Fruit fly (Drosophila melanogaster) whole organism, embryonic: ENCODE results near the gene CG15728.

Experiments used
- Adf1 ChIP-seq: fragments of 200-800 bp; sonication (Bioruptor generic); IDR thresholded peaks from 2 replicates; pipeline ENCODE4 v1.3.6; 2022; ENCODE audit warnings: missing biosample characterization, missing genetic modification characterization
- Atf-2 ChIP-seq: fragments of 200-800 bp; sonication (Bioruptor generic); optimal IDR thresholded peaks from 2 replicates; lab custom pipeline; 2016; ENCODE audit warnings: missing biosample characterization, missing genetic modification characterization
- Atf6 ChIP-seq: fragments of 200-800 bp; sonication (Bioruptor generic); IDR thresholded peaks from 2 replicates; pipeline ENCODE4 v1.3.6; 2022; ENCODE audit warnings: missing biosample characterization, missing genetic modification characterization
- Bdp1 ChIP-seq: fragments of 200-800 bp; sonication (Bioruptor generic); optimal IDR thresholded peaks from 3 replicates; lab custom pipeline; 2016; ENCODE audit warnings: missing biosample characterization, missing genetic modification characterization
- CG10209 ChIP-seq: fragments of 200-800 bp; sonication (Bioruptor generic); optimal IDR thresholded peaks from 3 replicates; lab custom pipeline; 2017; ENCODE audit warnings: missing biosample characterization, mild to moderate bottlenecking, missing genetic modification characterization, missing genetic modification reagents
- CG10267 ChIP-seq: fragments of 200-800 bp; sonication (Bioruptor generic); optimal IDR thresholded peaks from 2 replicates; lab custom pipeline; 2018; ENCODE audit warnings: missing biosample characterization, mild to moderate bottlenecking, missing genetic modification characterization, moderate library complexity
- CG10543 ChIP-seq: fragments of 200-800 bp; sonication (Bioruptor generic); optimal IDR thresholded peaks from 3 replicates; lab custom pipeline; 2017; ENCODE audit warnings: missing biosample characterization, mild to moderate bottlenecking, missing genetic modification characterization, moderate library complexity
- CG11398 ChIP-seq: fragments of 200-800 bp; sonication (Bioruptor generic); optimal IDR thresholded peaks from 2 replicates; lab custom pipeline; 2016; ENCODE audit warnings: missing biosample characterization, missing genetic modification characterization
- CG12769 ChIP-seq: fragments of 200-800 bp; sonication (Bioruptor generic); optimal IDR thresholded peaks from 2 replicates; lab custom pipeline; 2019; ENCODE audit warnings: missing biosample characterization, mild to moderate bottlenecking, missing genetic modification characterization, moderate library complexity
- CG1603 ChIP-seq: fragments of 200-800 bp; sonication (Bioruptor generic); optimal IDR thresholded peaks from 2 replicates; lab custom pipeline; 2019; ENCODE audit warnings: missing biosample characterization, mild to moderate bottlenecking, missing genetic modification characterization, moderate library complexity
- CG2116 ChIP-seq: fragments of 200-800 bp; sonication (Bioruptor generic); optimal IDR thresholded peaks from 3 replicates; lab custom pipeline; 2018; ENCODE audit warnings: missing biosample characterization, mild to moderate bottlenecking, missing genetic modification characterization
- CG2120 ChIP-seq: fragments of 200-800 bp; sonication (Bioruptor generic); optimal IDR thresholded peaks from 3 replicates; lab custom pipeline; 2016; ENCODE audit warnings: missing biosample characterization, missing genetic modification characterization
- CG2199 ChIP-seq: fragments of 200-800 bp; sonication (Bioruptor generic); IDR thresholded peaks from 3 replicates; pipeline ENCODE4 v1.3.6; 2022; ENCODE audit warnings: missing biosample characterization, missing genetic modification characterization
- CG3163 ChIP-seq: fragments of 200-800 bp; sonication (Bioruptor generic); optimal IDR thresholded peaks from 3 replicates; lab custom pipeline; 2016; ENCODE audit warnings: missing biosample characterization, missing genetic modification characterization
- CG34376 ChIP-seq: fragments of 200-800 bp; sonication (Bioruptor generic); optimal IDR thresholded peaks from 2 replicates; lab custom pipeline; 2018; ENCODE audit warnings: missing biosample characterization, mild to moderate bottlenecking, missing genetic modification characterization
- CG4328 ChIP-seq: fragments of 200-800 bp; sonication (Bioruptor generic); optimal IDR thresholded peaks from 3 replicates; lab custom pipeline; 2017; ENCODE audit warnings: missing biosample characterization, missing genetic modification reagents, missing genetic modification characterization
- CG4360 ChIP-seq: fragments of 200-800 bp; sonication (Bioruptor generic); IDR thresholded peaks from 2 replicates; pipeline ENCODE4 v1.3.6; 2022; ENCODE audit warnings: missing biosample characterization, missing genetic modification characterization
- CG6175 ChIP-seq: fragments of 200-800 bp; sonication (Bioruptor generic); IDR thresholded peaks from 3 replicates; pipeline ENCODE4 v1.3.6; 2022; ENCODE audit warnings: missing biosample characterization, missing genetic modification characterization
- CG7745 ChIP-seq: fragments of 200-800 bp; sonication (Bioruptor generic); optimal IDR thresholded peaks from 2 replicates; lab custom pipeline; 2018; ENCODE audit warnings: missing biosample characterization, mild to moderate bottlenecking, missing genetic modification characterization, moderate library complexity
- CG9727 ChIP-seq: fragments of 200-800 bp; sonication (Bioruptor generic); optimal IDR thresholded peaks from 3 replicates; lab custom pipeline; 2017; ENCODE audit warnings: missing biosample characterization, mild to moderate bottlenecking, missing genetic modification characterization
- Dbx ChIP-seq: fragments of 200-800 bp; sonication (Bioruptor generic); IDR thresholded peaks from 3 replicates; pipeline ENCODE4 v1.3.6; 2022; ENCODE audit warnings: missing biosample characterization, missing genetic modification characterization
- HmgZ ChIP-seq: fragments of 200-800 bp; sonication (Bioruptor generic); optimal IDR thresholded peaks from 2 replicates; lab custom pipeline; 2018; ENCODE audit warnings: missing biosample characterization, mild to moderate bottlenecking, missing genetic modification characterization
- Hmr ChIP-seq: fragments of 200-800 bp; sonication (Bioruptor generic); optimal IDR thresholded peaks from 3 replicates; lab custom pipeline; 2017; ENCODE audit warnings: mild to moderate bottlenecking, missing biosample characterization, missing genetic modification reagents, missing genetic modification characterization
- Side ChIP-seq: fragments of 200-800 bp; sonication (Bioruptor generic); optimal IDR thresholded peaks from 2 replicates; lab custom pipeline; 2016; ENCODE audit warnings: missing biosample characterization, missing genetic modification characterization
- Trl ChIP-seq, 3 experiments: fragments of >200 bp in 2 of 3; fragments of 200-800 bp in 1 of 3; sonication (Bioruptor generic) in 1 of 3; optimal IDR thresholded peaks; 2 replicates in 1 of 3; 3 replicates in 2 of 3; lab custom pipeline; 2016 to 2017; ENCODE audit warnings: missing biosample characterization in 1 of 3, missing genetic modification characterization in 1 of 3
- ac ChIP-seq: fragments of 200-800 bp; sonication (Bioruptor generic); optimal IDR thresholded peaks from 3 replicates; lab custom pipeline; 2017; ENCODE audit warnings: missing biosample characterization, mild to moderate bottlenecking, missing genetic modification characterization
- chinmo ChIP-seq: fragments of 200-800 bp; sonication (Bioruptor generic); IDR thresholded peaks from 4 replicates; pipeline ENCODE4 v1.3.6; 2022; ENCODE audit warnings: missing biosample characterization, missing genetic modification characterization; ENCODE audit not compliant: partially characterized antibody
- crol ChIP-seq: fragments of 200-800 bp; sonication (Bioruptor generic); IDR thresholded peaks from 2 replicates; pipeline ENCODE4 v1.3.6; 2022; ENCODE audit warnings: missing biosample characterization, missing genetic modification characterization
- cwo ChIP-seq: fragments of 200-800 bp; sonication (Bioruptor generic); optimal IDR thresholded peaks from 3 replicates; lab custom pipeline; 2017; ENCODE audit warnings: missing biosample characterization, missing genetic modification characterization, mild to moderate bottlenecking, moderate library complexity, missing genetic modification reagents
- dmrt11E ChIP-seq: fragments of 200-800 bp; sonication (Bioruptor generic); optimal IDR thresholded peaks from 3 replicates; lab custom pipeline; 2018; ENCODE audit warnings: missing biosample characterization, mild to moderate bottlenecking, missing genetic modification characterization, moderate library complexity
- dysf ChIP-seq: fragments of 200-800 bp; sonication (Bioruptor generic); IDR thresholded peaks from 3 replicates; pipeline ENCODE4 v1.3.6; 2022; ENCODE audit warnings: missing biosample characterization, missing genetic modification characterization
- eve ChIP-seq, 2 experiments: fragments of >200 bp; optimal IDR thresholded peaks; 2 replicates each; lab custom pipeline; 2017; ENCODE audit warnings: missing biosample characterization in 2 of 2, missing genetic modification characterization in 2 of 2
- gcm ChIP-seq: fragments of 200-800 bp; sonication (Bioruptor generic); optimal IDR thresholded peaks from 2 replicates; lab custom pipeline; 2019; ENCODE audit warnings: missing biosample characterization, mild to moderate bottlenecking, missing genetic modification characterization, moderate library complexity
- gem ChIP-seq: fragments of 200-800 bp; sonication (Bioruptor generic); optimal IDR thresholded peaks from 2 replicates; lab custom pipeline; 2019; ENCODE audit warnings: missing biosample characterization, mild to moderate bottlenecking, missing genetic modification characterization, moderate library complexity
- insv ChIP-seq, 2 experiments: fragments of 200-800 bp; sonication (Bioruptor generic); optimal IDR thresholded peaks; 3 replicates each; lab custom pipeline; 2016 to 2018; ENCODE audit warnings: missing biosample characterization in 2 of 2, missing genetic modification characterization in 2 of 2
- kni ChIP-seq: fragments of 200-800 bp; sonication (Bioruptor generic); optimal IDR thresholded peaks from 3 replicates; lab custom pipeline; 2017; ENCODE audit warnings: mild to moderate bottlenecking, missing biosample characterization, missing genetic modification reagents, missing genetic modification characterization
- mam ChIP-seq: fragments of 200-800 bp; sonication (Bioruptor generic); optimal IDR thresholded peaks from 3 replicates; lab custom pipeline; 2016; ENCODE audit warnings: missing biosample characterization, missing genetic modification characterization
- mirr ChIP-seq: fragments of 200-800 bp; sonication (Bioruptor generic); optimal IDR thresholded peaks from 3 replicates; lab custom pipeline; 2018; ENCODE audit warnings: missing biosample characterization, mild to moderate bottlenecking, missing genetic modification characterization
- pfk ChIP-seq: fragments of 200-800 bp; sonication (Bioruptor generic); optimal IDR thresholded peaks from 2 replicates; lab custom pipeline; 2018; ENCODE audit warnings: missing biosample characterization, mild to moderate bottlenecking, missing genetic modification characterization, moderate library complexity
- pros ChIP-seq: fragments of 200-800 bp; sonication (Bioruptor generic); optimal IDR thresholded peaks from 3 replicates; lab custom pipeline; 2019; ENCODE audit warnings: missing biosample characterization, mild to moderate bottlenecking, missing genetic modification characterization, moderate library complexity
- sima ChIP-seq: fragments of 200-800 bp; sonication (Bioruptor generic); optimal IDR thresholded peaks from 2 replicates; lab custom pipeline; 2016; ENCODE audit warnings: missing biosample characterization, missing genetic modification characterization
- stwl ChIP-seq: fragments of 200-800 bp; sonication (Bioruptor generic); optimal IDR thresholded peaks from 3 replicates; lab custom pipeline; 2018; ENCODE audit warnings: missing biosample characterization, mild to moderate bottlenecking, missing genetic modification characterization, moderate library complexity
- sug ChIP-seq: fragments of 200-800 bp; optimal IDR thresholded peaks from 2 replicates; lab custom pipeline; 2019; ENCODE audit warnings: missing biosample characterization, mild to moderate bottlenecking, missing genetic modification characterization, moderate library complexity
- twi ChIP-seq: fragments of 200-800 bp; optimal IDR thresholded peaks from 2 replicates; lab custom pipeline; 2019; ENCODE audit warnings: missing biosample characterization, mild to moderate bottlenecking, missing genetic modification characterization, moderate library complexity
- zf30C ChIP-seq: fragments of 200-800 bp; sonication (Bioruptor generic); optimal IDR thresholded peaks from 3 replicates; lab custom pipeline; 2018; ENCODE audit warnings: missing biosample characterization, mild to moderate bottlenecking, missing genetic modification characterization

The CG15728 gene

dm6 chrX:12660030-12660630, 36.0 kb downstream of the CG15728 start (continued):
- peak; percentile 34 for TF ChIP-seq sug (tag; lab: Kevin White, UChicago)
- 0 out of 3 replicates have a peak, but pooled peaks have one; percentile 39 for TF ChIP-seq CG2199
- peak in 1 of 2 experiments; percentile 33 for TF ChIP-seq insv (GFP tag; optimal IDR thresholded peaks at IDR 0.05; lab: Kevin White, UChicago)
- peak; percentile 8 for TF ChIP-seq zf30C (GFP tag; lab: Kevin White, UChicago)
- no peak for TF ChIP-seq CG6175 (GFP tag; lab: Robert Waterston, UW)
- peak; percentile 28 for TF ChIP-seq kni (GFP tag; lab: Kevin White, UChicago)
- peak; percentile 69 for TF ChIP-seq twi (tag; lab: Kevin White, UChicago)
- peak in 1 of 2 experiments; percentile 10 for TF ChIP-seq eve (GFP tag; optimal IDR thresholded peaks at IDR 0.05; lab: Kevin White, UChicago)
- peak; percentile 59 for TF ChIP-seq ac (GFP tag; lab: Kevin White, UChicago)
- TF ChIP-seq cwo (GFP tag; lab: Kevin White, UChicago): peak; percentile 59
- no peak for TF ChIP-seq sima (GFP tag; lab: Kevin White, UChicago)
- TF ChIP-seq Dbx (GFP tag; lab: Robert Waterston, UW): no peak
- TF ChIP-seq Side (GFP tag; lab: Kevin White, UChicago): peak; percentile 11
- peak; percentile 17 for TF ChIP-seq gem (tag; lab: Kevin White, UChicago)
- peak; percentile 22 for TF ChIP-seq mirr (GFP tag; lab: Kevin White, UChicago)
- TF ChIP-seq CG10209 (GFP tag; lab: Kevin White, UChicago): peak; percentile 0
- peak; percentile 80 for TF ChIP-seq crol
- 0 out of 4 replicates have a peak, but pooled peaks have one; percentile 34 for TF ChIP-seq chinmo (GFP tag; lab: Robert Waterston, UW)
- TF ChIP-seq dysf (GFP tag; lab: Robert Waterston, UW): no peak
- TF ChIP-seq Bdp1: no peak
- TF ChIP-seq CG4360 (GFP tag; lab: Robert Waterston, UW): 0 out of 2 replicates have a peak, but pooled peaks have one; percentile 9
- TF ChIP-seq CG9727: peak; percentile 12
- no peak for TF ChIP-seq CG34376 (GFP tag; lab: Kevin White, UChicago)
- peak; percentile 4 for TF ChIP-seq CG1603 (tag; lab: Kevin White, UChicago)
- TF ChIP-seq HmgZ (tag; lab: Kevin White, UChicago): peak; percentile 30
- TF ChIP-seq gcm (GFP tag; lab: Kevin White, UChicago): peak; percentile 8
- no peak for TF ChIP-seq CG2120 (GFP tag; lab: Kevin White, UChicago)
- TF ChIP-seq CG11398 (GFP tag; lab: Kevin White, UChicago): peak; percentile 16
- TF ChIP-seq stwl (tag; lab: Kevin White, UChicago): no peak
- peak; percentile 34 for TF ChIP-seq pfk (GFP tag; lab: Kevin White, UChicago)
- TF ChIP-seq Trl (optimal IDR thresholded peaks at IDR 0.05; lab: Kevin White, UChicago): peak; percentile 72 to 74
- TF ChIP-seq Trl (GFP tag; optimal IDR thresholded peaks at IDR 0.05; lab: Kevin White, UChicago): no peak
- no peak for TF ChIP-seq CG2116
- peak; percentile 9 for TF ChIP-seq mam (GFP tag; lab: Kevin White, UChicago)
- TF ChIP-seq Adf1 (GFP tag; lab: Robert Waterston, UW): peak; percentile 21; the same call in 1 of the 2 replicates
- TF ChIP-seq CG10267 (tag; lab: Kevin White, UChicago): peak; percentile 10
- peak; percentile 46 for TF ChIP-seq CG3163 (GFP tag; lab: Kevin White, UChicago)
- TF ChIP-seq Hmr (GFP tag; lab: Kevin White, UChicago): peak; percentile 10
- peak; percentile 28 for TF ChIP-seq CG12769 (tag; lab: Kevin White, UChicago)
- TF ChIP-seq CG4328 (GFP tag; lab: Kevin White, UChicago): no peak
- peak; percentile 15 for TF ChIP-seq dmrt11E (tag; lab: Kevin White, UChicago)
- no peak for TF ChIP-seq CG7745 (tag; lab: Kevin White, UChicago)
- peak; percentile 18 for TF ChIP-seq CG10543 (GFP tag; lab: Kevin White, UChicago)
- TF ChIP-seq Atf-2 (GFP tag; lab: Kevin White, UChicago): no peak
- peak; percentile 61 for TF ChIP-seq Atf6 (GFP tag; lab: Robert Waterston, UW)
- TF ChIP-seq pros (GFP tag; lab: Kevin White, UChicago): peak; percentile 86
